ENCODE assay signal across 5 fruit fly cellular contexts in genomic region chrX:11628986-11629571, dm6.
TF ChIP-seq lines count a peak whose summit lies in the region.

No protein-coding gene starts in this region.

- TF ChIP-seq CTCF in whole organism, embryonic (GFP tag; optimal IDR thresholded peaks at IDR 0.05; lab: Kevin White, UChicago) = no peak

TF ChIP-seq in whole organism, adult, 20 proteins besides CTCF, POLR2A, EP300 and RAD21:
- TF ChIP-seq CG12768 (GFP tag; optimal IDR thresholded peaks at IDR 0.05; lab: Kevin White, UChicago) (no peak), kay (GFP tag; lab: Kevin White, UChicago; ENCODE audit: borderline replicate concordance) (peak; percentile 12)

TF ChIP-seq in whole organism, embryonic, 481 proteins besides CTCF, POLR2A, EP300 and RAD21 (continues in another document):
- TF ChIP-seq slou (GFP tag; optimal IDR thresholded peaks at IDR 0.05; lab: Kevin White, UChicago) (peak; percentile 32), Side (GFP tag; optimal IDR thresholded peaks at IDR 0.05; lab: Kevin White, UChicago) (no peak), CG6854 (GFP tag; optimal IDR thresholded peaks at IDR 0.05; lab: Kevin White, UChicago) (no peak), CG10321 (GFP tag; IDR thresholded peaks at IDR 0.05; lab: Robert Waterston, UW) (no peak), CG43689 (GFP tag; IDR thresholded peaks at IDR 0.05; lab: Robert Waterston, UW) (0 out of 2 replicates have a peak, but pooled peaks have one; percentile 5), Dll (GFP tag; IDR thresholded peaks at IDR 0.05; lab: Robert Waterston, UW; ENCODE audit: partially characterized antibody) (no peak), CG10979 (tag; optimal IDR thresholded peaks at IDR 0.05; lab: Kevin White, UChicago) (peak; percentile 81), crc (GFP tag; optimal IDR thresholded peaks at IDR 0.05; lab: Kevin White, UChicago) (no peak), pros (GFP tag; optimal IDR thresholded peaks at IDR 0.05; lab: Kevin White, UChicago) (peak; percentile 87), Awh (GFP tag; IDR thresholded peaks at IDR 0.05; lab: Robert Waterston, UW) (peak; percentile 71), CG15601 (tag; optimal IDR thresholded peaks at IDR 0.05; lab: Kevin White, UChicago) (peak; percentile 50), luna (GFP tag; optimal IDR thresholded peaks at IDR 0.05; lab: Kevin White, UChicago) (no peak), Usf (GFP tag; optimal IDR thresholded peaks at IDR 0.05; lab: Kevin White, UChicago) (no peak), grau (tag; optimal IDR thresholded peaks at IDR 0.05; lab: Kevin White, UChicago) (peak; percentile 22), unpg (GFP tag; optimal IDR thresholded peaks at IDR 0.05; lab: Kevin White, UChicago) (peak; percentile 68), ERR (GFP tag; optimal IDR thresholded peaks at IDR 0.05; lab: Kevin White, UChicago) (no peak), Dip2 (GFP tag; IDR thresholded peaks at IDR 0.05; lab: Robert Waterston, UW) (no peak), kay (GFP tag; optimal IDR thresholded peaks at IDR 0.05; lab: Kevin White, UChicago) (peak; percentile 48), Hey (tag; optimal IDR thresholded peaks at IDR 0.05; lab: Kevin White, UChicago) (no peak), Rx (GFP tag; IDR thresholded peaks at IDR 0.05; lab: Robert Waterston, UW) (peak; percentile 63; the same call in 1 of the 2 replicates), CG33557 (GFP tag; optimal IDR thresholded peaks at IDR 0.05; lab: Kevin White, UChicago) (peak; percentile 74), lbe (GFP tag; optimal IDR thresholded peaks at IDR 0.05; lab: Kevin White, UChicago) (no peak)

TF ChIP-seq in whole organism, prepupa, 60 proteins besides CTCF, POLR2A, EP300 and RAD21:
- TF ChIP-seq eg (GFP tag; IDR thresholded peaks at IDR 0.05; lab: Robert Waterston, UW) = 0 out of 3 replicates have a peak, but pooled peaks have one; percentile 18
- peak; percentile 11 for TF ChIP-seq OdsH (GFP tag; optimal IDR thresholded peaks at IDR 0.05; lab: Kevin White, UChicago)
- TF ChIP-seq Hr4 (GFP tag; optimal IDR thresholded peaks at IDR 0.05; lab: Kevin White, UChicago) = peak; percentile 9
- no peak for TF ChIP-seq CG34406 (GFP tag; optimal IDR thresholded peaks at IDR 0.05; lab: Kevin White, UChicago)
- TF ChIP-seq pdm3 (GFP tag; optimal IDR thresholded peaks at IDR 0.05; lab: Kevin White, UChicago) = peak; percentile 35
- no peak for TF ChIP-seq CG10631 (GFP tag; optimal IDR thresholded peaks at IDR 0.05; lab: Kevin White, UChicago)
- TF ChIP-seq CG6163 (GFP tag; IDR thresholded peaks at IDR 0.05; lab: Robert Waterston, UW) = 0 out of 3 replicates have a peak, but pooled peaks have one; percentile 42
- peak; percentile 4 for TF ChIP-seq CG3919 (GFP tag; optimal IDR thresholded peaks at IDR 0.05; lab: Kevin White, UChicago)
- TF ChIP-seq Hr38 (GFP tag; optimal IDR thresholded peaks at IDR 0.05; lab: Kevin White, UChicago) = no peak
- TF ChIP-seq fd59A (GFP tag; optimal IDR thresholded peaks at IDR 0.05; lab: Kevin White, UChicago) = no peak
- TF ChIP-seq Met (GFP tag; optimal IDR thresholded peaks at IDR 0.05; lab: Kevin White, UChicago) = peak; percentile 39
- peak; percentile 0 for TF ChIP-seq lz (GFP tag; optimal IDR thresholded peaks at IDR 0.05; lab: Kevin White, UChicago)
- peak; percentile 70 for TF ChIP-seq Eip78C (GFP tag; lab: Kevin White, UChicago)

TF ChIP-seq in whole organism, pupa, 21 proteins besides CTCF, POLR2A, EP300 and RAD21:
- TF ChIP-seq CG8159 (tag; optimal IDR thresholded peaks at IDR 0.05; lab: Kevin White, UChicago) = no peak
- TF ChIP-seq fd96Ca (GFP tag; IDR thresholded peaks at IDR 0.05; lab: Robert Waterston, UW) = no peak
- no peak for TF ChIP-seq CG13204 (GFP tag; optimal IDR thresholded peaks at IDR 0.05; lab: Kevin White, UChicago)
- TF ChIP-seq Snoo (tag; optimal IDR thresholded peaks at IDR 0.05; lab: Kevin White, UChicago) = no peak
- no peak for TF ChIP-seq CG9948 (tag; optimal IDR thresholded peaks at IDR 0.05; lab: Kevin White, UChicago)
- TF ChIP-seq CG12605 (GFP tag; IDR thresholded peaks at IDR 0.05; lab: Robert Waterston, UW) = no peak
- TF ChIP-seq CG34367 (tag; optimal IDR thresholded peaks at IDR 0.05; lab: Kevin White, UChicago) = no peak
- no peak for TF ChIP-seq D1 (tag; optimal IDR thresholded peaks at IDR 0.05; lab: Kevin White, UChicago)
- TF ChIP-seq EcR (GFP tag; optimal IDR thresholded peaks at IDR 0.05; lab: Kevin White, UChicago) = no peak
- TF ChIP-seq Pif1B (GFP tag; optimal IDR thresholded peaks at IDR 0.05; lab: Kevin White, UChicago) = no peak
- no peak for TF ChIP-seq rn (GFP tag; IDR thresholded peaks at IDR 0.05; lab: Robert Waterston, UW)
- peak; percentile 19 for TF ChIP-seq Pif1A (GFP tag; optimal IDR thresholded peaks at IDR 0.05; lab: Kevin White, UChicago)
- no peak for TF ChIP-seq CG32121 (GFP tag; IDR thresholded peaks at IDR 0.05; lab: Robert Waterston, UW)
- 0 out of 3 replicates have a peak, but pooled peaks have one; percentile 26 for TF ChIP-seq CG4496 (GFP tag; IDR thresholded peaks at IDR 0.05; lab: Robert Waterston, UW)

TF ChIP-seq in whole organism, wandering third instar larva, 38 proteins besides CTCF, POLR2A, EP300 and RAD21:
- TF ChIP-seq GATAd (GFP tag; optimal IDR thresholded peaks at IDR 0.05; lab: Kevin White, UChicago) = no peak
- TF ChIP-seq Hr83 (GFP tag; optimal IDR thresholded peaks at IDR 0.05; lab: Kevin White, UChicago; ENCODE audit: poor library complexity, severe bottlenecking) = no peak
- TF ChIP-seq Dif (GFP tag; optimal IDR thresholded peaks at IDR 0.05; lab: Kevin White, UChicago; ENCODE audit: partially characterized antibody) = no peak
- no peak for TF ChIP-seq Sp1 (GFP tag; optimal IDR thresholded peaks at IDR 0.05; lab: Kevin White, UChicago)
- no peak for TF ChIP-seq dsf (GFP tag; optimal IDR thresholded peaks at IDR 0.05; lab: Kevin White, UChicago; ENCODE audit: borderline replicate concordance)
- TF ChIP-seq sv (GFP tag; optimal IDR thresholded peaks at IDR 0.05; lab: Kevin White, UChicago) = peak; percentile 23
TF ChIP-seq in whole organism, wandering third instar larva: peak in this region for 1.
